Fruit fly (Drosophila melanogaster) whole organism, embryonic: ENCODE results near the gene Decay.
A peak's percentile ranks its signal among the peaks of the same experiment; 100 is the strongest.

Experiments
- CG11247 ChIP-seq: fragments of 200-800 bp; sonication (Bioruptor generic); IDR thresholded peaks from 2 replicates; pipeline ENCODE4 v1.3.6; 2022; ENCODE audit warnings: missing biosample characterization, missing genetic modification characterization
- CG11696 ChIP-seq: fragments of 200-800 bp; sonication (Bioruptor generic); IDR thresholded peaks from 2 replicates; pipeline ENCODE4 v1.3.6; 2022; ENCODE audit warnings: missing biosample characterization, missing genetic modification characterization
- CG12942 ChIP-seq: fragments of 200-800 bp; sonication (Bioruptor generic); optimal IDR thresholded peaks from 3 replicates; lab custom pipeline; 2016; ENCODE audit warnings: missing biosample characterization, missing genetic modification characterization
- CG14710 ChIP-seq: fragments of 200-800 bp; sonication (Bioruptor generic); optimal IDR thresholded peaks from 3 replicates; lab custom pipeline; 2019; ENCODE audit warnings: missing biosample characterization, mild to moderate bottlenecking, missing genetic modification characterization, moderate library complexity
- CG1529 ChIP-seq: fragments of 200-800 bp; sonication (Bioruptor generic); optimal IDR thresholded peaks from 3 replicates; lab custom pipeline; 2018; ENCODE audit warnings: missing biosample characterization, missing genetic modification characterization
- CG15479 ChIP-seq: fragments of 200-800 bp; sonication (Bioruptor generic); optimal IDR thresholded peaks from 3 replicates; lab custom pipeline; 2019; ENCODE audit warnings: missing biosample characterization, mild to moderate bottlenecking, missing genetic modification characterization, moderate library complexity
- CG31388 ChIP-seq: fragments of 200-800 bp; sonication (Bioruptor generic); optimal IDR thresholded peaks from 2 replicates; lab custom pipeline; 2016; ENCODE audit warnings: missing biosample characterization, missing genetic modification characterization
- CG3163 ChIP-seq: fragments of 200-800 bp; sonication (Bioruptor generic); optimal IDR thresholded peaks from 3 replicates; lab custom pipeline; 2016; ENCODE audit warnings: missing biosample characterization, missing genetic modification characterization
- CG3281 ChIP-seq: fragments of 200-800 bp; sonication (Bioruptor generic); optimal IDR thresholded peaks from 3 replicates; lab custom pipeline; 2017; ENCODE audit warnings: missing biosample characterization, mild to moderate bottlenecking, missing genetic modification characterization
- CG33557 ChIP-seq: fragments of 200-800 bp; sonication (Bioruptor generic); optimal IDR thresholded peaks from 2 replicates; lab custom pipeline; 2019; ENCODE audit warnings: missing biosample characterization, mild to moderate bottlenecking, missing genetic modification characterization, moderate library complexity
- CG4424 ChIP-seq: fragments of 200-800 bp; sonication (Bioruptor generic); optimal IDR thresholded peaks from 3 replicates; lab custom pipeline; 2016; ENCODE audit warnings: missing biosample characterization, missing genetic modification characterization
- CG6854 ChIP-seq: fragments of 200-800 bp; sonication (Bioruptor generic); optimal IDR thresholded peaks from 3 replicates; lab custom pipeline; 2017; ENCODE audit warnings: missing biosample characterization, mild to moderate bottlenecking, missing genetic modification characterization
- CG7372 ChIP-seq: fragments of 200-800 bp; sonication (Bioruptor generic); IDR thresholded peaks from 2 replicates; pipeline ENCODE4 v1.3.6; 2022; ENCODE audit warnings: missing biosample characterization, missing genetic modification characterization
- CG9876 ChIP-seq: fragments of 200-800 bp; sonication (Bioruptor generic); optimal IDR thresholded peaks from 2 replicates; lab custom pipeline; 2016; ENCODE audit warnings: missing biosample characterization, missing genetic modification characterization
- CkIIα-i1 ChIP-seq: fragments of 200-800 bp; sonication (Bioruptor generic); IDR thresholded peaks from 2 replicates; pipeline ENCODE4 v1.3.6; 2022; ENCODE audit warnings: missing biosample characterization, missing genetic modification characterization
- CoRest ChIP-seq: fragments of 200-800 bp; sonication (Bioruptor generic); optimal IDR thresholded peaks from 3 replicates; lab custom pipeline; 2018; ENCODE audit warnings: missing biosample characterization, mild to moderate bottlenecking, missing genetic modification characterization, moderate library complexity
- Dref ChIP-seq: fragments of 200-800 bp; sonication (Bioruptor generic); IDR thresholded peaks from 2 replicates; pipeline ENCODE4 v1.3.6; 2022; ENCODE audit warnings: missing biosample characterization, missing genetic modification characterization
- Drgx ChIP-seq: fragments of 200-800 bp; sonication (Bioruptor generic); IDR thresholded peaks from 2 replicates; pipeline ENCODE4 v1.3.6; 2022; ENCODE audit warnings: missing biosample characterization, missing genetic modification characterization
- E2f2 ChIP-seq: fragments of 200-800 bp; sonication (Bioruptor generic); IDR thresholded peaks from 2 replicates; pipeline ENCODE4 v1.3.6; 2022; ENCODE audit warnings: missing biosample characterization, missing genetic modification characterization
- Eip74EF ChIP-seq, 2 experiments: fragments of 200-800 bp in 1 of 2; fragments of >200 bp in 1 of 2; sonication (Bioruptor generic) in 1 of 2; optimal IDR thresholded peaks; 2 replicates each; lab custom pipeline; 2017 to 2019; ENCODE audit warnings: missing biosample characterization in 2 of 2, missing genetic modification characterization in 2 of 2, mild to moderate bottlenecking in 1 of 2, moderate library complexity in 1 of 2
- Meics ChIP-seq: fragments of 200-800 bp; sonication (Bioruptor generic); optimal IDR thresholded peaks from 2 replicates; lab custom pipeline; 2017; ENCODE audit warnings: missing biosample characterization, mild to moderate bottlenecking, missing genetic modification characterization
- Myb ChIP-seq: fragments of 200-800 bp; sonication (Bioruptor generic); optimal IDR thresholded peaks from 2 replicates; lab custom pipeline; 2016; ENCODE audit warnings: missing biosample characterization, missing genetic modification characterization
- NFAT ChIP-seq: fragments of 200-800 bp; sonication (Bioruptor generic); IDR thresholded peaks from 2 replicates; pipeline ENCODE4 v1.3.6; 2022; ENCODE audit warnings: missing biosample characterization, missing genetic modification characterization
- Nf-YB ChIP-seq: fragments of 200-800 bp; sonication (Bioruptor generic); optimal IDR thresholded peaks from 3 replicates; lab custom pipeline; 2019; ENCODE audit warnings: missing biosample characterization, mild to moderate bottlenecking, missing genetic modification characterization, moderate library complexity
- Six4 ChIP-seq: fragments of 200-800 bp; sonication (Bioruptor generic); optimal IDR thresholded peaks from 2 replicates; lab custom pipeline; 2016; ENCODE audit warnings: missing biosample characterization, missing genetic modification characterization
- YL-1 ChIP-seq: fragments of 200-800 bp; sonication (Bioruptor generic); optimal IDR thresholded peaks from 3 replicates; lab custom pipeline; 2017; ENCODE audit warnings: missing biosample characterization, mild to moderate bottlenecking, missing genetic modification characterization
- ab ChIP-seq: fragments of 200-800 bp; sonication (Bioruptor generic); optimal IDR thresholded peaks from 2 replicates; lab custom pipeline; 2016; ENCODE audit warnings: missing biosample characterization, missing genetic modification characterization
- abd-A ChIP-seq: fragments of 200-800 bp; sonication (Bioruptor generic); optimal IDR thresholded peaks from 3 replicates; lab custom pipeline; 2019; ENCODE audit warnings: missing biosample characterization, mild to moderate bottlenecking, missing genetic modification characterization, moderate library complexity
- bcd ChIP-seq: fragments of 200-800 bp; sonication (Bioruptor generic); optimal IDR thresholded peaks from 2 replicates; lab custom pipeline; 2017; ENCODE audit warnings: missing biosample characterization, mild to moderate bottlenecking, missing genetic modification characterization
- bowl ChIP-seq: fragments of 200-800 bp; sonication (Bioruptor generic); IDR thresholded peaks from 2 replicates; pipeline ENCODE4 v1.3.6; 2022; ENCODE audit warnings: missing biosample characterization, missing genetic modification characterization
- chinmo ChIP-seq: fragments of 200-800 bp; sonication (Bioruptor generic); IDR thresholded peaks from 4 replicates; pipeline ENCODE4 v1.3.6; 2022; ENCODE audit warnings: missing biosample characterization, missing genetic modification characterization; ENCODE audit not compliant: partially characterized antibody
- dimm ChIP-seq: fragments of 200-800 bp; sonication (Bioruptor generic); IDR thresholded peaks from 2 replicates; pipeline ENCODE4 v1.3.6; 2022; ENCODE audit warnings: missing biosample characterization, missing genetic modification characterization
- en ChIP-seq: fragments of 200-800 bp; sonication (Bioruptor generic); optimal IDR thresholded peaks from 2 replicates; lab custom pipeline; 2016; ENCODE audit warnings: missing biosample characterization, missing genetic modification characterization
- esg ChIP-seq: fragments of 200-800 bp; sonication (Bioruptor generic); conservative IDR thresholded peaks from 2 replicates; pipeline ENCODE4 v1.3.6; 2022; ENCODE audit warnings: missing biosample characterization, missing genetic modification characterization
- fd64A ChIP-seq: fragments of 200-800 bp; sonication (Bioruptor generic); optimal IDR thresholded peaks from 3 replicates; lab custom pipeline; 2018; ENCODE audit warnings: missing biosample characterization, mild to moderate bottlenecking, missing genetic modification characterization
- gfzf ChIP-seq: fragments of 200-800 bp; sonication (Bioruptor generic); optimal IDR thresholded peaks from 2 replicates; lab custom pipeline; 2016; ENCODE audit warnings: missing biosample characterization, mild to moderate bottlenecking, missing genetic modification characterization, moderate library complexity
- h ChIP-seq: fragments of >200 bp; optimal IDR thresholded peaks from 2 replicates; lab custom pipeline; 2017
- her ChIP-seq: fragments of 200-800 bp; sonication (Bioruptor generic); optimal IDR thresholded peaks from 2 replicates; lab custom pipeline; 2016; ENCODE audit warnings: missing biosample characterization, missing genetic modification characterization
- knrl ChIP-seq: fragments of 200-800 bp; sonication (Bioruptor generic); IDR thresholded peaks from 3 replicates; pipeline ENCODE4 v1.3.6; 2022; ENCODE audit warnings: missing biosample characterization, missing genetic modification characterization; ENCODE audit not compliant: partially characterized antibody
- lilli ChIP-seq: fragments of 200-800 bp; sonication (Bioruptor generic); optimal IDR thresholded peaks from 3 replicates; lab custom pipeline; 2016; ENCODE audit warnings: missing biosample characterization, missing genetic modification characterization
- nom ChIP-seq: fragments of 200-800 bp; sonication (Bioruptor generic); optimal IDR thresholded peaks from 2 replicates; lab custom pipeline; 2017; ENCODE audit warnings: missing biosample characterization, missing genetic modification characterization, mild to moderate bottlenecking, moderate library complexity, missing genetic modification reagents
- pfk ChIP-seq: fragments of 200-800 bp; sonication (Bioruptor generic); optimal IDR thresholded peaks from 2 replicates; lab custom pipeline; 2018; ENCODE audit warnings: missing biosample characterization, mild to moderate bottlenecking, missing genetic modification characterization, moderate library complexity
- pho ChIP-seq: fragments of 200-800 bp; sonication (Bioruptor generic); optimal IDR thresholded peaks from 2 replicates; lab custom pipeline; 2016; ENCODE audit warnings: missing biosample characterization, missing genetic modification characterization
- sens ChIP-seq: fragments of 200-800 bp; sonication (Bioruptor generic); peaks from one replicate; lab custom pipeline; 2016; ENCODE audit warnings: missing biosample characterization, missing genetic modification characterization
- sna ChIP-seq: fragments of 200-800 bp; sonication (Bioruptor generic); IDR thresholded peaks from 2 replicates; pipeline ENCODE4 v1.3.6; 2022; ENCODE audit warnings: missing biosample characterization, missing genetic modification characterization; ENCODE audit not compliant: partially characterized antibody
- stc ChIP-seq: fragments of 200-800 bp; sonication (Bioruptor generic); IDR thresholded peaks from 2 replicates; pipeline ENCODE4 v1.3.6; 2022; ENCODE audit warnings: missing biosample characterization, missing genetic modification characterization
- tll ChIP-seq, 2 experiments: fragments of 200-800 bp in 1 of 2; fragments of >200 bp in 1 of 2; sonication (Bioruptor generic) in 1 of 2; optimal IDR thresholded peaks; 2 replicates each; lab custom pipeline; 2017 to 2019; ENCODE audit warnings: missing biosample characterization in 2 of 2, missing genetic modification characterization in 2 of 2, mild to moderate bottlenecking in 1 of 2, moderate library complexity in 1 of 2
- unpg ChIP-seq: fragments of 200-800 bp; sonication (Bioruptor generic); optimal IDR thresholded peaks from 3 replicates; lab custom pipeline; 2018; ENCODE audit warnings: missing biosample characterization, mild to moderate bottlenecking, missing genetic modification characterization, moderate library complexity
- zf30C ChIP-seq: fragments of 200-800 bp; sonication (Bioruptor generic); optimal IDR thresholded peaks from 3 replicates; lab custom pipeline; 2018; ENCODE audit warnings: missing biosample characterization, mild to moderate bottlenecking, missing genetic modification characterization
- zfh1 ChIP-seq: fragments of 200-800 bp; sonication (Bioruptor generic); IDR thresholded peaks from 3 replicates; pipeline ENCODE4 v1.3.6; 2022; ENCODE audit warnings: missing biosample characterization, missing genetic modification characterization
- zfh2 ChIP-seq: fragments of 200-800 bp; sonication (Bioruptor generic); optimal IDR thresholded peaks from 2 replicates; lab custom pipeline; 2016; ENCODE audit warnings: missing biosample characterization, missing genetic modification characterization

Decay gene

dm6 chr3R:16524178-16524577 lies 23.3 kb upstream of the Decay start (continued):
- TF ChIP-seq NFAT (GFP tag; lab: Robert Waterston, UW) (no peak), unpg (GFP tag; lab: Kevin White, UChicago) (peak; percentile 84), CG12942 (no peak), pho (no peak), pfk (GFP tag; lab: Kevin White, UChicago) (no peak), CG11696 (GFP tag; lab: Robert Waterston, UW) (no peak), CG1529 (GFP tag; lab: Kevin White, UChicago) (no peak), CG3163 (no peak), sna (GFP tag; lab: Robert Waterston, UW) (no peak), zf30C (GFP tag; lab: Kevin White, UChicago) (peak; percentile 10), gfzf (GFP tag; lab: Kevin White, UChicago) (no peak), tll (GFP tag; optimal IDR thresholded peaks at IDR 0.05; lab: Kevin White, UChicago) (no peak), fd64A (no peak), Meics (GFP tag; lab: Kevin White, UChicago) (no peak), lilli (GFP tag; lab: Kevin White, UChicago) (no peak), Dref (GFP tag; lab: Robert Waterston, UW) (no peak), Six4 (GFP tag; lab: Kevin White, UChicago) (peak; percentile 37), CG31388 (GFP tag; lab: Kevin White, UChicago) (peak; percentile 16), CG7372 (GFP tag; lab: Robert Waterston, UW) (peak; percentile 61), Drgx (GFP tag; lab: Robert Waterston, UW) (peak; percentile 75), CG33557 (no peak), CG15479 (GFP tag; lab: Kevin White, UChicago) (no peak), abd-A (peak; percentile 31), CG14710 (peak; percentile 95), stc (peak; percentile 86), nom (peak; percentile 43), CG3281 (GFP tag; lab: Kevin White, UChicago) (no peak), CkIIα-i1 (GFP tag; lab: Robert Waterston, UW) (no peak), CG9876 (GFP tag; lab: Kevin White, UChicago) (no peak), chinmo (GFP tag; lab: Robert Waterston, UW) (no peak), en (no peak), CG6854 (peak; percentile 65), Nf-YB (no peak), Eip74EF (GFP tag; optimal IDR thresholded peaks at IDR 0.05; lab: Kevin White, UChicago) (peak in 1 of 2 experiments; percentile 71), h (lab: Kevin White, UChicago) (no peak), CG4424 (GFP tag; lab: Kevin White, UChicago) (peak; percentile 66), YL-1 (GFP tag; lab: Kevin White, UChicago) (no peak), bcd (GFP tag; lab: Kevin White, UChicago) (peak; percentile 46), E2f2 (GFP tag; lab: Robert Waterston, UW) (no peak; the same call in 1 of the 2 replicates), sens (GFP tag; lab: Kevin White, UChicago) (peak; percentile 98), knrl (no peak), bowl (GFP tag; lab: Robert Waterston, UW) (peak; percentile 11; the same call in 1 of the 2 replicates), zfh1 (GFP tag; lab: Robert Waterston, UW) (peak; percentile 87), her (GFP tag; lab: Kevin White, UChicago) (no peak), esg (GFP tag; lab: Robert Waterston, UW) (peak; percentile 74), dimm (GFP tag; lab: Robert Waterston, UW) (peak; percentile 55; the same call in 1 of the 2 replicates), CoRest (peak; percentile 40), Myb (GFP tag; lab: Kevin White, UChicago) (no peak), CG11247 (GFP tag; lab: Robert Waterston, UW) (peak; percentile 11; the same call in 1 of the 2 replicates), zfh2 (GFP tag; lab: Kevin White, UChicago) (no peak), ab (GFP tag; lab: Kevin White, UChicago) (no peak)
